Fruit fly (Drosophila melanogaster) whole organism, embryonic: ENCODE measurements around the gene Trim9.

Experiments used
- Abd-B ChIP-seq: fragments of 200-800 bp; sonication (Bioruptor generic); optimal IDR thresholded peaks from 2 replicates; lab custom pipeline; 2018; ENCODE audit warnings: missing biosample characterization, mild to moderate bottlenecking, missing genetic modification characterization, moderate library complexity
- Bteb2 ChIP-seq: fragments of 200-800 bp; sonication (Bioruptor generic); optimal IDR thresholded peaks from 2 replicates; lab custom pipeline; 2016; ENCODE audit warnings: missing biosample characterization, missing genetic modification characterization
- CG10267 ChIP-seq: fragments of 200-800 bp; sonication (Bioruptor generic); optimal IDR thresholded peaks from 2 replicates; lab custom pipeline; 2018; ENCODE audit warnings: missing biosample characterization, mild to moderate bottlenecking, missing genetic modification characterization, moderate library complexity
- CG10654 ChIP-seq: fragments of 200-800 bp; sonication (Bioruptor generic); optimal IDR thresholded peaks from 2 replicates; lab custom pipeline; 2016; ENCODE audit warnings: missing biosample characterization, missing genetic modification characterization
- CG12104 ChIP-seq: fragments of 200-800 bp; sonication (Bioruptor generic); optimal IDR thresholded peaks from 3 replicates; lab custom pipeline; 2016; ENCODE audit warnings: missing biosample characterization, missing genetic modification characterization
- CG12236 ChIP-seq: fragments of 200-800 bp; sonication (Bioruptor generic); optimal IDR thresholded peaks from 2 replicates; lab custom pipeline; 2016; ENCODE audit warnings: missing biosample characterization, missing genetic modification characterization
- CG1233 ChIP-seq: fragments of 200-800 bp; sonication (Bioruptor generic); optimal IDR thresholded peaks from 4 replicates; lab custom pipeline; 2018; ENCODE audit warnings: missing biosample characterization, mild to moderate bottlenecking, missing genetic modification characterization
- CG12744 ChIP-seq: fragments of 200-800 bp; sonication (Bioruptor generic); optimal IDR thresholded peaks from 2 replicates; lab custom pipeline; 2016; ENCODE audit warnings: missing biosample characterization, missing genetic modification characterization
- CG13123 ChIP-seq: fragments of 200-800 bp; sonication (Bioruptor generic); optimal IDR thresholded peaks from 2 replicates; lab custom pipeline; 2016; ENCODE audit warnings: missing biosample characterization, missing genetic modification characterization
- CG13624 ChIP-seq: fragments of 200-800 bp; sonication (Bioruptor generic); optimal IDR thresholded peaks from 2 replicates; lab custom pipeline; 2016; ENCODE audit warnings: missing biosample characterization, missing genetic modification characterization
- CG13775 ChIP-seq: fragments of 200-800 bp; sonication (Bioruptor generic); optimal IDR thresholded peaks from 3 replicates; lab custom pipeline; 2017; ENCODE audit warnings: missing biosample characterization, mild to moderate bottlenecking, missing genetic modification characterization
- CG1529 ChIP-seq: fragments of 200-800 bp; sonication (Bioruptor generic); optimal IDR thresholded peaks from 3 replicates; lab custom pipeline; 2018; ENCODE audit warnings: missing biosample characterization, missing genetic modification characterization
- CG15479 ChIP-seq: fragments of 200-800 bp; sonication (Bioruptor generic); optimal IDR thresholded peaks from 3 replicates; lab custom pipeline; 2019; ENCODE audit warnings: missing biosample characterization, mild to moderate bottlenecking, missing genetic modification characterization, moderate library complexity
- CG15514 ChIP-seq: fragments of 200-800 bp; sonication (Bioruptor generic); optimal IDR thresholded peaks from 3 replicates; lab custom pipeline; 2017; ENCODE audit warnings: missing biosample characterization, missing genetic modification characterization, mild to moderate bottlenecking, moderate library complexity, missing genetic modification reagents
- CG16779 ChIP-seq: fragments of 200-800 bp; sonication (Bioruptor generic); IDR thresholded peaks from 2 replicates; pipeline ENCODE4 v1.3.6; 2022; ENCODE audit warnings: missing biosample characterization, missing genetic modification characterization
- CG17568 ChIP-seq: fragments of 200-800 bp; sonication (Bioruptor generic); optimal IDR thresholded peaks from 2 replicates; lab custom pipeline; 2018; ENCODE audit warnings: missing biosample characterization, mild to moderate bottlenecking, missing genetic modification characterization, moderate library complexity
- CG2678 ChIP-seq: fragments of 200-800 bp; sonication (Bioruptor generic); optimal IDR thresholded peaks from 3 replicates; lab custom pipeline; 2019; ENCODE audit warnings: missing biosample characterization, mild to moderate bottlenecking, missing genetic modification characterization, moderate library complexity
- CG30403 ChIP-seq: fragments of 200-800 bp; sonication (Bioruptor generic); optimal IDR thresholded peaks from 3 replicates; lab custom pipeline; 2016; ENCODE audit warnings: missing biosample characterization, missing genetic modification characterization
- CG4424 ChIP-seq: fragments of 200-800 bp; sonication (Bioruptor generic); optimal IDR thresholded peaks from 3 replicates; lab custom pipeline; 2016; ENCODE audit warnings: missing biosample characterization, missing genetic modification characterization
- CG4617 ChIP-seq: fragments of 200-800 bp; sonication (Bioruptor generic); optimal IDR thresholded peaks from 3 replicates; lab custom pipeline; 2016; ENCODE audit warnings: missing biosample characterization, missing genetic modification characterization, borderline replicate concordance
- CG5953 ChIP-seq: fragments of 200-800 bp; sonication (Bioruptor generic); IDR thresholded peaks from 2 replicates; pipeline ENCODE4 v1.3.6; 2022; ENCODE audit warnings: missing biosample characterization, missing genetic modification characterization
- CG6254 ChIP-seq: fragments of 200-800 bp; sonication (Bioruptor generic); optimal IDR thresholded peaks from 3 replicates; lab custom pipeline; 2017; ENCODE audit warnings: mild to moderate bottlenecking, missing biosample characterization, missing genetic modification reagents, missing genetic modification characterization
- CG6272 ChIP-seq: fragments of 200-800 bp; sonication (Bioruptor generic); IDR thresholded peaks from 2 replicates; pipeline ENCODE4 v1.3.6; 2022; ENCODE audit warnings: missing biosample characterization, missing genetic modification characterization
- CG6854 ChIP-seq: fragments of 200-800 bp; sonication (Bioruptor generic); optimal IDR thresholded peaks from 3 replicates; lab custom pipeline; 2017; ENCODE audit warnings: missing biosample characterization, mild to moderate bottlenecking, missing genetic modification characterization
- CG7928 ChIP-seq: fragments of 200-800 bp; sonication (Bioruptor generic); optimal IDR thresholded peaks from 2 replicates; lab custom pipeline; 2017; ENCODE audit warnings: missing biosample characterization, mild to moderate bottlenecking, missing genetic modification characterization
- CG8290 ChIP-seq, 3 experiments: fragments of 200-800 bp; sonication (Bioruptor generic); optimal IDR thresholded peaks; 2 replicates each; lab custom pipeline; 2016 to 2019; ENCODE audit warnings: missing biosample characterization in 3 of 3, missing genetic modification characterization in 3 of 3, mild to moderate bottlenecking in 2 of 3, moderate library complexity in 1 of 3
- CG8388 ChIP-seq: fragments of 200-800 bp; sonication (Bioruptor generic); optimal IDR thresholded peaks from 2 replicates; lab custom pipeline; 2019; ENCODE audit warnings: missing biosample characterization, mild to moderate bottlenecking, missing genetic modification characterization, moderate library complexity
- Dref ChIP-seq: fragments of 200-800 bp; sonication (Bioruptor generic); IDR thresholded peaks from 2 replicates; pipeline ENCODE4 v1.3.6; 2022; ENCODE audit warnings: missing biosample characterization, missing genetic modification characterization
- Ets65A ChIP-seq: fragments of 200-800 bp; sonication (Bioruptor generic); peaks from one replicate; lab custom pipeline; 2016; ENCODE audit warnings: missing biosample characterization, missing genetic modification characterization
- Gsc ChIP-seq: fragments of 200-800 bp; sonication (Bioruptor generic); IDR thresholded peaks from 2 replicates; pipeline ENCODE4 v1.3.6; 2022; ENCODE audit warnings: missing biosample characterization, missing genetic modification characterization
- Hmr ChIP-seq: fragments of 200-800 bp; sonication (Bioruptor generic); optimal IDR thresholded peaks from 3 replicates; lab custom pipeline; 2017; ENCODE audit warnings: mild to moderate bottlenecking, missing biosample characterization, missing genetic modification reagents, missing genetic modification characterization
- Max ChIP-seq: fragments of 200-800 bp; sonication (Bioruptor generic); optimal IDR thresholded peaks from 2 replicates; lab custom pipeline; 2016; ENCODE audit warnings: missing biosample characterization, mild to moderate bottlenecking, missing genetic modification characterization
- Mes4 ChIP-seq: fragments of 200-800 bp; sonication (Bioruptor generic); optimal IDR thresholded peaks from 2 replicates; lab custom pipeline; 2016; ENCODE audit warnings: missing biosample characterization, missing genetic modification characterization
- NfI ChIP-seq: fragments of 200-800 bp; sonication (Bioruptor generic); optimal IDR thresholded peaks from 3 replicates; lab custom pipeline; 2018; ENCODE audit warnings: missing biosample characterization, mild to moderate bottlenecking, missing genetic modification characterization, moderate library complexity
- Oli ChIP-seq: fragments of 200-800 bp; sonication (Bioruptor generic); optimal IDR thresholded peaks from 2 replicates; lab custom pipeline; 2018; ENCODE audit warnings: missing biosample characterization, mild to moderate bottlenecking, missing genetic modification characterization, moderate library complexity
- bigmax ChIP-seq: fragments of 200-800 bp; sonication (Bioruptor generic); optimal IDR thresholded peaks from 2 replicates; lab custom pipeline; 2018; ENCODE audit warnings: missing biosample characterization, mild to moderate bottlenecking, missing genetic modification characterization
- bowl ChIP-seq: fragments of 200-800 bp; sonication (Bioruptor generic); IDR thresholded peaks from 2 replicates; pipeline ENCODE4 v1.3.6; 2022; ENCODE audit warnings: missing biosample characterization, missing genetic modification characterization
- caup ChIP-seq: fragments of 200-800 bp; sonication (Bioruptor generic); optimal IDR thresholded peaks from 3 replicates; lab custom pipeline; 2017; ENCODE audit warnings: missing biosample characterization, mild to moderate bottlenecking, missing genetic modification characterization, moderate library complexity; ENCODE audit not compliant: severe bottlenecking
- cg ChIP-seq: fragments of 200-800 bp; sonication (Bioruptor generic); optimal IDR thresholded peaks from 3 replicates; lab custom pipeline; 2019; ENCODE audit warnings: missing biosample characterization, mild to moderate bottlenecking, missing genetic modification characterization, moderate library complexity
- dan ChIP-seq: fragments of 200-800 bp; sonication (Bioruptor generic); IDR thresholded peaks from 2 replicates; pipeline ENCODE4 v1.3.6; 2022; ENCODE audit warnings: missing biosample characterization, missing genetic modification characterization
- danr ChIP-seq: fragments of 200-800 bp; sonication (Bioruptor generic); IDR thresholded peaks from 2 replicates; pipeline ENCODE4 v1.3.6; 2022; ENCODE audit warnings: missing biosample characterization, missing genetic modification characterization
- dmrt11E ChIP-seq: fragments of 200-800 bp; sonication (Bioruptor generic); optimal IDR thresholded peaks from 3 replicates; lab custom pipeline; 2018; ENCODE audit warnings: missing biosample characterization, mild to moderate bottlenecking, missing genetic modification characterization, moderate library complexity
- lmd ChIP-seq: fragments of 200-800 bp; sonication (Bioruptor generic); IDR thresholded peaks from 2 replicates; pipeline ENCODE4 v1.3.6; 2022; ENCODE audit warnings: missing biosample characterization, missing genetic modification characterization
- nerfin-2 ChIP-seq: fragments of 200-800 bp; sonication (Bioruptor generic); IDR thresholded peaks from 2 replicates; pipeline ENCODE4 v1.3.6; 2022; ENCODE audit warnings: missing biosample characterization, missing genetic modification characterization; ENCODE audit not compliant: partially characterized antibody
- nom ChIP-seq: fragments of 200-800 bp; sonication (Bioruptor generic); optimal IDR thresholded peaks from 2 replicates; lab custom pipeline; 2017; ENCODE audit warnings: missing biosample characterization, missing genetic modification characterization, mild to moderate bottlenecking, moderate library complexity, missing genetic modification reagents
- org-1 ChIP-seq: fragments of 200-800 bp; sonication (Bioruptor generic); optimal IDR thresholded peaks from 2 replicates; lab custom pipeline; 2017; ENCODE audit warnings: missing biosample characterization, missing genetic modification characterization
- sna ChIP-seq: fragments of 200-800 bp; sonication (Bioruptor generic); IDR thresholded peaks from 2 replicates; pipeline ENCODE4 v1.3.6; 2022; ENCODE audit warnings: missing biosample characterization, missing genetic modification characterization; ENCODE audit not compliant: partially characterized antibody
- ssp ChIP-seq: fragments of 200-800 bp; sonication (Bioruptor generic); IDR thresholded peaks from 2 replicates; pipeline ENCODE4 v1.3.6; 2022; ENCODE audit warnings: missing biosample characterization, missing genetic modification characterization
- tgo ChIP-seq: fragments of 200-800 bp; sonication (Bioruptor generic); IDR thresholded peaks from 3 replicates; pipeline ENCODE4 v1.3.6; 2022; ENCODE audit warnings: missing biosample characterization, missing genetic modification characterization
- tin ChIP-seq: fragments of 200-800 bp; sonication (Bioruptor generic); optimal IDR thresholded peaks from 3 replicates; lab custom pipeline; 2016; ENCODE audit warnings: missing biosample characterization, missing genetic modification characterization
- unpg ChIP-seq: fragments of 200-800 bp; sonication (Bioruptor generic); optimal IDR thresholded peaks from 3 replicates; lab custom pipeline; 2018; ENCODE audit warnings: missing biosample characterization, mild to moderate bottlenecking, missing genetic modification characterization, moderate library complexity

Trim9 gene

dm6 chr2L:10504895-10505294, 39.8 kb upstream of the Trim9 start (continued):
- TF ChIP-seq CG6254 (GFP tag; lab: Kevin White, UChicago), result peak; percentile 27
- TF ChIP-seq dmrt11E, result peak; percentile 64
- TF ChIP-seq CG12744, result no peak
- no peak for TF ChIP-seq CG5953 (GFP tag; lab: Robert Waterston, UW)
- TF ChIP-seq nerfin-2 (GFP tag; lab: Robert Waterston, UW), result no peak
- TF ChIP-seq CG13624 (GFP tag; lab: Kevin White, UChicago), result no peak
- no peak for TF ChIP-seq CG10654 (GFP tag; lab: Kevin White, UChicago)
- TF ChIP-seq Abd-B (GFP tag; lab: Kevin White, UChicago), result no peak
- no peak for TF ChIP-seq tin (GFP tag; lab: Kevin White, UChicago)
- TF ChIP-seq NfI (GFP tag; lab: Kevin White, UChicago), result no peak
- no peak for TF ChIP-seq ssp
- peak; percentile 41 for TF ChIP-seq CG1233
- TF ChIP-seq CG4424 (GFP tag; lab: Kevin White, UChicago), result no peak
- no peak for TF ChIP-seq nom
- TF ChIP-seq sna (GFP tag; lab: Robert Waterston, UW), result no peak
- TF ChIP-seq CG8290 (GFP tag; optimal IDR thresholded peaks at IDR 0.05; lab: Kevin White, UChicago), result no peak
- TF ChIP-seq CG8290 (tag; optimal IDR thresholded peaks at IDR 0.05; lab: Kevin White, UChicago), result peak; percentile 1 to 68
- no peak for TF ChIP-seq Dref (GFP tag; lab: Robert Waterston, UW)
- TF ChIP-seq bowl (GFP tag; lab: Robert Waterston, UW), result no peak
- TF ChIP-seq CG6854, result no peak
- no peak for TF ChIP-seq Gsc (GFP tag; lab: Robert Waterston, UW)
- TF ChIP-seq CG15514 (GFP tag; lab: Kevin White, UChicago), result no peak
- no peak for TF ChIP-seq caup (GFP tag; lab: Kevin White, UChicago)
- TF ChIP-seq CG6272, result no peak
- no peak for TF ChIP-seq lmd (GFP tag; lab: Robert Waterston, UW)
- TF ChIP-seq CG2678, result no peak
- no peak for TF ChIP-seq CG13123 (GFP tag; lab: Kevin White, UChicago)
- no peak for TF ChIP-seq Oli (tag; lab: Kevin White, UChicago)
- TF ChIP-seq CG4617 (GFP tag; lab: Kevin White, UChicago), result no peak
- TF ChIP-seq CG30403 (GFP tag; lab: Kevin White, UChicago), result no peak
- no peak for TF ChIP-seq Mes4 (GFP tag; lab: Kevin White, UChicago)
- TF ChIP-seq CG15479, result no peak
- no peak for TF ChIP-seq cg (GFP tag; lab: Kevin White, UChicago)
- TF ChIP-seq CG13775 (GFP tag; lab: Kevin White, UChicago), result no peak
- peak; percentile 23 for TF ChIP-seq CG12236 (GFP tag; lab: Kevin White, UChicago)
- no peak for TF ChIP-seq tgo (GFP tag; lab: Robert Waterston, UW)
- no peak for TF ChIP-seq danr
- TF ChIP-seq CG8388, result no peak
- TF ChIP-seq Max (GFP tag; lab: Kevin White, UChicago), result no peak
- peak; percentile 8 for TF ChIP-seq CG1529
- TF ChIP-seq unpg (GFP tag; lab: Kevin White, UChicago), result peak; percentile 34
- TF ChIP-seq CG12104, result no peak
- TF ChIP-seq Bteb2 (GFP tag; lab: Kevin White, UChicago), result no peak
- TF ChIP-seq dan, result no peak
- TF ChIP-seq Hmr (GFP tag; lab: Kevin White, UChicago), result no peak
- TF ChIP-seq CG16779 (GFP tag; lab: Robert Waterston, UW), result no peak
- no peak for TF ChIP-seq Ets65A (GFP tag; lab: Kevin White, UChicago)
- TF ChIP-seq CG10267, result no peak
- TF ChIP-seq CG17568 (GFP tag; lab: Kevin White, UChicago), result peak; percentile 8
- TF ChIP-seq org-1, result no peak
- TF ChIP-seq CG7928 (GFP tag; lab: Kevin White, UChicago), result no peak
- no peak for TF ChIP-seq bigmax (GFP tag; lab: Kevin White, UChicago)
